Worm (Caenorhabditis elegans): ENCODE measurements around the gene atgp-1.

- TF ChIP-seq ama-1 (optimal IDR thresholded peaks at IDR 0.05) (no peak), aly-1 (tag; optimal IDR thresholded peaks at IDR 0.05) (no peak), flt-1 (GFP tag; IDR thresholded peaks at IDR 0.05) (no peak), pes-1 (GFP tag; IDR thresholded peaks at IDR 0.05) (no peak), tbx-37 (GFP tag; conservative IDR thresholded peaks at IDR 0.05) (no peak), hmbx-1 (tag; optimal IDR thresholded peaks at IDR 0.05) (no peak), B0310.2 (tag; optimal IDR thresholded peaks at IDR 0.05) (no peak)
Measured at ce11 chrIV:17308211-17308610, 39.1 kb downstream of the atgp-1 start, which contains the start of gene T28F3.9.
